Worm (Caenorhabditis elegans) whole organism, L3 larva: ENCODE measurements around the gene srab-25.

ENCODE experiments used
- sea-2 ChIP-seq: fragments of 150-350 bp; sonication (generic microtip); optimal IDR thresholded peaks from 4 replicates; lab custom pipeline; 2014; ENCODE audit warnings: missing biosample characterization, missing genetic modification reagents, missing genetic modification characterization
- zag-1 ChIP-seq: fragments of 150-350 bp; optimal IDR thresholded peaks from 2 replicates; lab custom pipeline; 2014; ENCODE audit warnings: missing biosample characterization, missing genetic modification characterization

DNA sequence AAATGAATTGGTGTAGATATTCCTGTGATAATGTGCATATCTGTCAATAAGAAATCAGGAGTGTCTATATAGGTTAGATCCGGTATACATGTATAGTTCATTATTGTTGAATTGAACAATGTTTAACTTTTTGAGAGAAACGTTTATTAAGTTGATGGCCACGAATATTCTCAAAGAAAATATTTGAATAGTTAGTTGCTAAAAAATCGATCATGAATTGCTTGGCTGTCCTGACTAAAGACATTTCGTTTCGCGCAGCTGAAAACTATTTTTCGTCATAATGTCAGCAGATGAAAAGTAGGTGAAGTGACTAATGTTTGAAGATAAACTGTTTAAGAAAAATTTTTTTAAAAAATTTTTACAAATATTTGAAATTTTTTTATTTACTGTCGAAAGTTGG, 10.5 kb upstream of the srab-25 start, which contains the start of gene srh-199:
- TF ChIP-seq zag-1 (tag; lab: Kevin White, UChicago): no peak
- TF ChIP-seq sea-2 (GFP tag; lab: Kevin White, UChicago): no peak
